Worm (Caenorhabditis elegans): ENCODE data around the gene Y57G7A.1.
A peak's percentile ranks its signal among the peaks of the same experiment; 100 is the strongest.
"Not testable (repeated sequence)": the region's sequence is repeated elsewhere in the genome, so short reads cannot be mapped to it uniquely, and the experiment has no call there.

Y57G7A.1 gene

ce11 chrII:1271814-1272213, 26.5 kb upstream of the Y57G7A.1 start, which contains the start of gene srw-66:
Gene srw-66, minus strand, starts transcription at chrII:1271914.
- no peak for TF ChIP-seq elt-1 (tag; optimal IDR thresholded peaks at IDR 0.05; ENCODE audit: borderline replicate concordance, insufficient read depth)

ce11 chrII:1275439-1275838, 22.8 kb upstream of the Y57G7A.1 start, which contains the start of gene Y57G7A.5:
Gene Y57G7A.5, minus strand, starts transcription at chrII:1275539.
- TF ChIP-seq blmp-1 (tag; optimal IDR thresholded peaks at IDR 0.05), result no peak
- no peak for TF ChIP-seq nhr-28 (tag; optimal IDR thresholded peaks at IDR 0.05)
- TF ChIP-seq sptf-1 (tag; optimal IDR thresholded peaks at IDR 0.05), result no peak
- no peak for TF ChIP-seq lin-32 (GFP tag; optimal IDR thresholded peaks at IDR 0.05)
- no peak for TF ChIP-seq nhr-12 (tag; optimal IDR thresholded peaks at IDR 0.05)
- no peak for TF ChIP-seq hlh-1 (tag; optimal IDR thresholded peaks at IDR 0.05)
- no peak for TF ChIP-seq lsy-2 (tag; optimal IDR thresholded peaks at IDR 0.05)
- no peak for TF ChIP-seq ztf-11 (tag; optimal IDR thresholded peaks at IDR 0.05)
- no peak for TF ChIP-seq elt-3 (tag; optimal IDR thresholded peaks at IDR 0.05)
- no peak for TF ChIP-seq ceh-39 (tag; optimal IDR thresholded peaks at IDR 0.05)
- TF ChIP-seq ces-1 (GFP tag; optimal IDR thresholded peaks at IDR 0.05), result no peak
- TF ChIP-seq nhr-2 (tag; optimal IDR thresholded peaks at IDR 0.05), result no peak
- TF ChIP-seq mab-5 (tag; optimal IDR thresholded peaks at IDR 0.05), result no peak
- no peak for TF ChIP-seq tbx-8 (GFP tag; optimal IDR thresholded peaks at IDR 0.05)
- TF ChIP-seq nhr-76 (tag; optimal IDR thresholded peaks at IDR 0.05), result no peak
- no peak for TF ChIP-seq elt-1 (tag; optimal IDR thresholded peaks at IDR 0.05; ENCODE audit: borderline replicate concordance, insufficient read depth)
- TF ChIP-seq bed-3 (GFP tag; optimal IDR thresholded peaks at IDR 0.05), result no peak
- TF ChIP-seq ceh-43 (GFP tag; optimal IDR thresholded peaks at IDR 0.05), result no peak
- no peak for TF ChIP-seq mls-2 (tag; optimal IDR thresholded peaks at IDR 0.05)

DNA sequence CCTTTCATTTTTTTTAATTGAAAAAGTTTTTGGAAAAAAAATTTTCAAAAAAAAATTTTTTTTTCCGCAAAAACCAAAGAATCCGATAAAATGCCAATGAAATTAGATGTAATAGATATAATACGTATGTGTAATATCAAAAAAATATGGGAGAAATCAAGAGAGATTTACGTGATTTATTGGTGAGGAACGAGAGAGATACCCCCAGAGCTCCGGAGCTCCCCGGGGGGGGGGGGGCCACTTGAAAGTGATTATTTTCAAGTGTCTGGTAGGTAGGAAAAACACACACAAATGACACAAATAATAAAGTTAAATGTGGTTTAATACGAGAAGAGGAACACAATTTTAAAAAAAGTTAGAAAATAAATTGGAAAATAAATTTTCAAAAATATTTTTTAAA, 21.5 kb upstream of the Y57G7A.1 start, which contains the start of gene Y57G7A.11:
TSS of gene Y57G7A.11 (minus strand) at position 101 of the 400 bp plus-strand sequence.
- no peak for TF ChIP-seq mep-1 (tag; optimal IDR thresholded peaks at IDR 0.05)
- TF ChIP-seq tbx-8 (GFP tag; optimal IDR thresholded peaks at IDR 0.05), result no peak
- no peak for TF ChIP-seq nhr-12 (tag; optimal IDR thresholded peaks at IDR 0.05)
- no peak for TF ChIP-seq unc-62 (GFP tag; optimal IDR thresholded peaks at IDR 0.05)

ce11 chrII:1278350-1278749, 19.9 kb upstream of the Y57G7A.1 start, which contains the start of gene srz-63:
Gene srz-63, plus strand, starts transcription at chrII:1278650.
- not testable (repeated sequence) for TF ChIP-seq unc-120 (tag; optimal IDR thresholded peaks at IDR 0.05; ENCODE audit: poor library complexity, severe bottlenecking); blmp-1 (tag; optimal IDR thresholded peaks at IDR 0.05); ham-2 (GFP tag; optimal IDR thresholded peaks at IDR 0.05)

ce11 chrII:1284985-1285384, 13.3 kb upstream of the Y57G7A.1 start:
- TF ChIP-seq mep-1 (tag; optimal IDR thresholded peaks at IDR 0.05), result no peak
- peak; percentile 20 for TF ChIP-seq ceh-83 (GFP tag; optimal IDR thresholded peaks at IDR 0.05)
- no peak for TF ChIP-seq ceh-43 (GFP tag; optimal IDR thresholded peaks at IDR 0.05)
- TF ChIP-seq bed-3 (GFP tag; optimal IDR thresholded peaks at IDR 0.05), result no peak
- TF ChIP-seq zip-8 (tag; optimal IDR thresholded peaks at IDR 0.05), result no peak
- TF ChIP-seq snpc-4 (tag; optimal IDR thresholded peaks at IDR 0.05), result no peak

- TF ChIP-seq unc-62 (GFP tag; optimal IDR thresholded peaks at IDR 0.05), result no peak
- TF ChIP-seq nhr-237 (tag; optimal IDR thresholded peaks at IDR 0.05), result no peak
- TF ChIP-seq nhr-28 (tag; optimal IDR thresholded peaks at IDR 0.05), result no peak
- TF ChIP-seq mep-1 (tag; optimal IDR thresholded peaks at IDR 0.05), result no peak
- TF ChIP-seq unc-120 (tag; optimal IDR thresholded peaks at IDR 0.05; ENCODE audit: poor library complexity, severe bottlenecking), result no peak
- no peak for TF ChIP-seq unc-39 (tag; optimal IDR thresholded peaks at IDR 0.05)
- TF ChIP-seq mls-2 (tag; optimal IDR thresholded peaks at IDR 0.05), result no peak
- no peak for TF ChIP-seq drap-1 (GFP tag; optimal IDR thresholded peaks at IDR 0.05)
- no peak for TF ChIP-seq elt-3 (tag; optimal IDR thresholded peaks at IDR 0.05)
- TF ChIP-seq pha-4 (tag; optimal IDR thresholded peaks at IDR 0.05), result no peak
- TF ChIP-seq lin-32 (GFP tag; optimal IDR thresholded peaks at IDR 0.05), result no peak
- no peak for TF ChIP-seq sptf-1 (tag; optimal IDR thresholded peaks at IDR 0.05)
- no peak for TF ChIP-seq blmp-1 (tag; optimal IDR thresholded peaks at IDR 0.05)
- no peak for TF ChIP-seq flh-1 (GFP tag; optimal IDR thresholded peaks at IDR 0.05)
- no peak for TF ChIP-seq hlh-1 (tag; optimal IDR thresholded peaks at IDR 0.05)
These were observed 12.8 kb upstream of the Y57G7A.1 start, which contains the start of the genes Y57G7A.6 and Y57G7A.3 for ce11 chrII:1285514-1285913. Gene Y57G7A.6, minus strand, starts transcription at chrII:1285614. Gene Y57G7A.3, plus strand, starts transcription at chrII:1285782.
